Worm (Caenorhabditis elegans): ENCODE results near the gene sdz-12.

DNA sequence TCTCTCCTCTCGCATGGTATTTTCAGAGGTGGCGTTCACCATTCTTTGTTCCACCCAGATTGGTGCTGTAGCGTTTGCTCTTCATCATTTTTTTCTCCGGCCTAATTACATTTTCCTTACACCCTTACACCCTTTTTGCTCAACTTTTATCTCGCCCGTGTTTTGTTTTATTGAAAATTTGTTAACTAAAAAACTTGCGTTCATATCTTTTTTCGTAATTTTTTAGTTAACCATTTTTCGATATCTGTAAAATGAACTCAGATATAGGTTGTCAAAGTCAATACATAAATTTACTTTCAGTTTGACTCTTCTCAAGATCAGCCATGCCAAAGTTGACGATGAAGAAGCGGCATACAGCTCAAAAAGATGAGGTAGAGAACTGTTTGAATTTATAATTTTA, 10.0 kb upstream of the sdz-12 start, which contains the start of gene F12E12.1:
- TF ChIP-seq hlh-15 (tag; optimal IDR thresholded peaks at IDR 0.05): no peak
- TF ChIP-seq ceh-14 (tag; optimal IDR thresholded peaks at IDR 0.05): no peak
- TF ChIP-seq tbx-2 (tag; optimal IDR thresholded peaks at IDR 0.05): no peak
- TF ChIP-seq dmd-4 (tag; optimal IDR thresholded peaks at IDR 0.05; ENCODE audit: borderline replicate concordance): no peak
- TF ChIP-seq ttx-3 (tag; optimal IDR thresholded peaks at IDR 0.05): no peak
- no peak for TF ChIP-seq hlh-13 (GFP tag; optimal IDR thresholded peaks at IDR 0.05)
- no peak for TF ChIP-seq pha-4 (tag; optimal IDR thresholded peaks at IDR 0.05)
- TF ChIP-seq syd-9 (tag; optimal IDR thresholded peaks at IDR 0.05): no peak
- no peak for TF ChIP-seq nfya-1 (tag; optimal IDR thresholded peaks at IDR 0.05)
- no peak for TF ChIP-seq pros-1 (tag; optimal IDR thresholded peaks at IDR 0.05)
- TF ChIP-seq rnt-1 (tag; optimal IDR thresholded peaks at IDR 0.05): no peak
- TF ChIP-seq pag-3 (tag; optimal IDR thresholded peaks at IDR 0.05; ENCODE audit: borderline replicate concordance): no peak
- no peak for TF ChIP-seq ceh-31 (tag; optimal IDR thresholded peaks at IDR 0.05)
- no peak for TF ChIP-seq hlh-30 (tag; optimal IDR thresholded peaks at IDR 0.05; ENCODE audit: insufficient read depth)

All from whole organism, late embryonic.